Worm (Caenorhabditis elegans) whole organism, midembryonic: ENCODE data around the gene T24B8.4.

Experiments used
- T22C8.4 ChIP-seq: fragments of 200-800 bp; sonication (Bioruptor generic); IDR thresholded peaks from 2 replicates; pipeline ENCODE4 v1.3.6; 2022; ENCODE audit warnings: missing genetic modification characterization, missing compliant biosample characterization
- cog-1 ChIP-seq: sonication (generic microtip); optimal IDR thresholded peaks from 2 replicates; lab custom pipeline; 2016; ENCODE audit warnings: missing genetic modification characterization, missing compliant biosample characterization
- flt-1 ChIP-seq: fragments of 200-800 bp; sonication (Bioruptor generic); IDR thresholded peaks from 2 replicates; pipeline ENCODE4 v1.3.6; 2022; ENCODE audit warnings: missing genetic modification characterization, missing compliant biosample characterization
- klf-2 ChIP-seq: fragments of 200-800 bp; sonication (Bioruptor generic); conservative IDR thresholded peaks from 2 replicates; pipeline ENCODE4 v1.3.6; 2022; ENCODE audit warnings: missing genetic modification reagents, missing genetic modification characterization, missing compliant biosample characterization
- med-1 ChIP-seq: sonication (generic microtip); optimal IDR thresholded peaks from 2 replicates; lab custom pipeline; 2017; ENCODE audit warnings: missing genetic modification characterization, mild to moderate bottlenecking, missing compliant biosample characterization, antibody characterized with exemption, missing genetic modification reagents; ENCODE audit not compliant: insufficient read depth
- ref-1 ChIP-seq: fragments of 200-800 bp; sonication (Bioruptor generic); conservative IDR thresholded peaks from 2 replicates; pipeline ENCODE4 v1.3.6; 2022; ENCODE audit warnings: missing genetic modification reagents, missing genetic modification characterization, missing compliant biosample characterization
- tab-1 ChIP-seq: fragments of 200-800 bp; sonication (Bioruptor generic); IDR thresholded peaks from 2 replicates; pipeline ENCODE4 v1.3.6; 2022; ENCODE audit warnings: missing genetic modification characterization, missing compliant biosample characterization
- ztf-23 ChIP-seq: fragments of 200-800 bp; sonication (Bioruptor generic); IDR thresholded peaks from 2 replicates; pipeline ENCODE4 v1.3.6; 2022; ENCODE audit warnings: missing genetic modification reagents, missing genetic modification characterization, missing compliant biosample characterization
- ztf-29 ChIP-seq: fragments of 200-800 bp; sonication (Bioruptor generic); IDR thresholded peaks from 2 replicates; pipeline ENCODE4 v1.3.6; 2022; ENCODE audit warnings: missing genetic modification reagents, missing genetic modification characterization, missing compliant biosample characterization

The T24B8.4 gene

ce11 chrII:9093584-9093983 is 22.9 kb upstream of the T24B8.4 start, which contains the start of gene C07H4.1:
C07H4.1 (minus strand) TSS chrII:9093684.
- TF ChIP-seq ref-1 (GFP tag; lab: Robert Waterston, UW) (no peak), tab-1 (no peak), med-1 (GFP tag; lab: Kevin White, UChicago) (no peak), cog-1 (tag; lab: Kevin White, UChicago) (no peak), flt-1 (GFP tag; lab: Robert Waterston, UW) (no peak), klf-2 (GFP tag; lab: Robert Waterston, UW) (no peak), T22C8.4 (GFP tag; lab: Robert Waterston, UW) (no peak), ztf-23 (no peak), ztf-29 (no peak)

- no peak for TF ChIP-seq T22C8.4 (GFP tag; lab: Robert Waterston, UW)
- TF ChIP-seq ztf-23, result no peak
- no peak for TF ChIP-seq ztf-29
- no peak for TF ChIP-seq med-1 (GFP tag; lab: Kevin White, UChicago)
- no peak for TF ChIP-seq cog-1 (tag; lab: Kevin White, UChicago)
- no peak for TF ChIP-seq klf-2 (GFP tag; lab: Robert Waterston, UW)
Measured at ce11 chrII:9092910-9093309, 22.3 kb upstream of the T24B8.4 start.

- TF ChIP-seq ref-1 (GFP tag; lab: Robert Waterston, UW) (no peak), ztf-23 (no peak), cog-1 (tag; lab: Kevin White, UChicago) (no peak)
Measured at ce11 chrII:9086308-9086707, 15.7 kb upstream of the T24B8.4 start, which contains the start of gene hlh-3. hlh-3 (plus strand) TSS chrII:9086608.

ce11 chrII:9083093-9083492 is 12.5 kb upstream of the T24B8.4 start, which contains the start of gene sysm-1:
sysm-1 (minus strand) TSS chrII:9083193.
- TF ChIP-seq ref-1 (GFP tag; lab: Robert Waterston, UW) (no peak), flt-1 (GFP tag; lab: Robert Waterston, UW) (no peak), cog-1 (tag; lab: Kevin White, UChicago) (no peak), tab-1 (no peak), ztf-29 (no peak), T22C8.4 (GFP tag; lab: Robert Waterston, UW) (no peak), med-1 (GFP tag; lab: Kevin White, UChicago) (no peak), klf-2 (GFP tag; lab: Robert Waterston, UW) (no peak), ztf-23 (no peak)

ce11 chrII:9078351-9078750 is 7.7 kb upstream of the T24B8.4 start:
- TF ChIP-seq cog-1 (tag; lab: Kevin White, UChicago) (no peak), med-1 (GFP tag; lab: Kevin White, UChicago) (no peak), ztf-29 (no peak), T22C8.4 (GFP tag; lab: Robert Waterston, UW) (no peak), tab-1 (no peak)

DNA sequence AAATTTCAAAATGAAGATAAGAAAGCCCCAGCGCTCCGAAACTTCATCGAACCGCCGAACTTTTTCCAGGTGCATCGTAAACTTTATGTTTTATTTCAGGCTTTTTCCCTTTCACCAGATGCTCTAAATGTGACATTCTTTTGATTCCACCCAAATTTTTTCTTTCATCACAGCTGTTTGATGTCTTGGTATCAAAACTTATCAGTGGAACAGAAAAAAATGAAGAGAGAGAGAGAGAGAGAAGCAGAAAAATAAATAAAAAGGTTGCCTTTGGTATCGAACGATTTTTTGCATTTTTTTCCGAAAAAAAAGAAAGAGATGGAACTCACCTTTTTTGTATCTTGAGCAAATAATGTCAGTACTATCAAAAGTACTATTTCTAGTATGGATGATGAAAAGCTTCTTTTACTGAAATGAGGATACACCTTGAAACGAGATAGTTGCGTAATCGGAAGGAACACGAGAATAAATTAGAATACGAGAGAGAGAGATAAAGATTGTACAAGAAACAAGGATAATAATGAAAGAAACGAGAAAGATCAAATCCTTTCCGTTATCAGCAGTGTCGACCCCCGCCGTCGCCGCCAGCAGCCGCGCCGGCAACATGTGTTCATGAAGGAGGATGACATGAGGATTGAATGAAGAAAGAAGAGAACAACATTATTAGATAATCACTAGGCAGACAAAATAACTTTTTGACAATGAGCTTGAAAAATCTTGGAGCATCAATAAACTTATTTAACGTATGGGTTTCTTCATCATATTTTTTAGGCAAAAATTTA is 5.6 kb upstream of the T24B8.4 start:
- TF ChIP-seq T22C8.4 (GFP tag; lab: Robert Waterston, UW), result no peak
- TF ChIP-seq ztf-23, result no peak
- no peak for TF ChIP-seq cog-1 (tag; lab: Kevin White, UChicago)
- TF ChIP-seq klf-2 (GFP tag; lab: Robert Waterston, UW), result no peak
- no peak for TF ChIP-seq flt-1 (GFP tag; lab: Robert Waterston, UW)
- TF ChIP-seq med-1 (GFP tag; lab: Kevin White, UChicago), result no peak
- TF ChIP-seq ref-1 (GFP tag; lab: Robert Waterston, UW), result no peak
- no peak for TF ChIP-seq tab-1
- no peak for TF ChIP-seq ztf-29

ce11 chrII:9074492-9074891 is 3.9 kb upstream of the T24B8.4 start:
- no peak for TF ChIP-seq T22C8.4 (GFP tag; lab: Robert Waterston, UW)
- TF ChIP-seq flt-1 (GFP tag; lab: Robert Waterston, UW), result no peak

DNA sequence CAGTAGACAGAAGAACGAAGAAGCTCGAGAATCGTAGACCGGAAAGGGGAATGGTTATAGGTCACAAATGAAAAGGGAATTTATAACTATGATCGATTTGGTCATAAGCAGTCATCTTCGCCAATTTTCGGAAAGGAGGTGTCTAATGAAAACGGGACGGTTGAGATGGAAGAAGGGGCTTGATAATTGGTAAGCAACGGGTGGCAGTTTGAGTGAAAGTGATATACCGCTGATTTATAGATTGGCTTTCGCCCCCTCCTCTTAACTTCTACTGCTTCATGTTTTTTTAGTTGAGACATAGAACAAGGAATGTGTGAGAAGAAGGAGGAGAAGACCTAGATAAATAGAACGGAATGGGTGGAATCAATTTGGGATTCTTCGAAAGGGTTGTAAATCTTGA is 2.1 kb upstream of the T24B8.4 start:
- TF ChIP-seq ztf-23 (no peak), ref-1 (GFP tag; lab: Robert Waterston, UW) (no peak), med-1 (GFP tag; lab: Kevin White, UChicago) (no peak), T22C8.4 (GFP tag; lab: Robert Waterston, UW) (no peak), tab-1 (no peak), cog-1 (tag; lab: Kevin White, UChicago) (no peak), klf-2 (GFP tag; lab: Robert Waterston, UW) (no peak), ztf-29 (no peak), flt-1 (GFP tag; lab: Robert Waterston, UW) (no peak)

DNA sequence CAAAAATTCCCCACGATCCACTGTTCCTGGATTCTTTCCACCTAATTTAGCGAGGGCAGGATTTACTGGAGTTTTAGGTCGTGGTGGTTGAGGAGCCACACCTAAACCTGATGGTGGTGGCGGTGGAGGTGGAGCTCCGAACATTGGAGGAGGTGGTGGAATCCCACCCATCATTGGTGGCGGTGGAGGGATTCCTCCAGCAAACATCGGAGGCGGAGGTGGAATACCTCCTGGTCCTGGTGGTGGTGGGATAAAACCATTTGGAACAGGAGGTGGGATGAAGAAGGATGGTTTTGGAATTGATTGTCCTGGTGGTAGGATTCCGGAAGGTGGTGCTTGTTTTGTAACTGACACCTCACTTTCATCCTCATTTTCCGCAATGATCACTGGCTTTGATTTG is 804 bp downstream of the T24B8.4 start:
- TF ChIP-seq ztf-29 (no peak), ztf-23 (no peak), med-1 (GFP tag; lab: Kevin White, UChicago) (no peak), flt-1 (GFP tag; lab: Robert Waterston, UW) (no peak), klf-2 (GFP tag; lab: Robert Waterston, UW) (no peak), ref-1 (GFP tag; lab: Robert Waterston, UW) (no peak), cog-1 (tag; lab: Kevin White, UChicago) (no peak), tab-1 (no peak), T22C8.4 (GFP tag; lab: Robert Waterston, UW) (no peak)

ce11 chrII:9064437-9064836 is 6.2 kb downstream of the T24B8.4 start:
- no peak for TF ChIP-seq klf-2 (GFP tag; lab: Robert Waterston, UW)
- no peak for TF ChIP-seq T22C8.4 (GFP tag; lab: Robert Waterston, UW)
- no peak for TF ChIP-seq tab-1
- no peak for TF ChIP-seq med-1 (GFP tag; lab: Kevin White, UChicago)
- TF ChIP-seq flt-1 (GFP tag; lab: Robert Waterston, UW), result no peak
- no peak for TF ChIP-seq ref-1 (GFP tag; lab: Robert Waterston, UW)
- no peak for TF ChIP-seq cog-1 (tag; lab: Kevin White, UChicago)
- TF ChIP-seq ztf-29, result no peak
- no peak for TF ChIP-seq ztf-23
